Worm (Caenorhabditis elegans) whole organism, L2 larva: ENCODE results near the gene B0403.6.

Experiments
- fos-1 ChIP-seq: fragments of 150-350 bp; optimal IDR thresholded peaks from 2 replicates; lab custom pipeline; 2014; ENCODE audit warnings: missing biosample characterization, missing genetic modification characterization
- mab-5 ChIP-seq: fragments of 150-350 bp; optimal IDR thresholded peaks from 2 replicates; lab custom pipeline; 2014; ENCODE audit warnings: missing biosample characterization, missing genetic modification characterization
- snpc-4 ChIP-seq: fragments of 150-350 bp; optimal IDR thresholded peaks from 2 replicates; lab custom pipeline; 2014; ENCODE audit warnings: missing biosample characterization, missing genetic modification characterization

ce11 chrX:7096349-7096748, 21.2 kb upstream of the B0403.6 start, which contains the start of gene C36B7.5:
- no peak for TF ChIP-seq fos-1
- no peak for TF ChIP-seq snpc-4 (tag; lab: Kevin White, UChicago)
- TF ChIP-seq mab-5 = no peak
